Worm (Caenorhabditis elegans): ENCODE results near the gene Y59A8A.8.

- TF ChIP-seq nhr-90 (tag; optimal IDR thresholded peaks at IDR 0.05) = no peak
- TF ChIP-seq ztf-6 (GFP tag; IDR thresholded peaks at IDR 0.05) = no peak
- TF ChIP-seq egl-18 (GFP tag; IDR thresholded peaks at IDR 0.05) = no peak
- no peak for TF ChIP-seq nhr-120 (GFP tag; IDR thresholded peaks at IDR 0.05)
- no peak for TF ChIP-seq him-1 (tag; optimal IDR thresholded peaks at IDR 0.05)
- TF ChIP-seq Y53F4B.3 (GFP tag; IDR thresholded peaks at IDR 0.05) = no peak
- no peak for TF ChIP-seq mes-4 (tag; optimal IDR thresholded peaks at IDR 0.05)
- no peak for TF ChIP-seq snpc-4 (GFP tag; optimal IDR thresholded peaks at IDR 0.05)
- no peak for TF ChIP-seq snpc-4 (tag; optimal IDR thresholded peaks at IDR 0.05)
- no peak for TF ChIP-seq ztf-22 (GFP tag; optimal IDR thresholded peaks at IDR 0.05)
- TF ChIP-seq Y79H2A.3 (GFP tag; conservative IDR thresholded peaks at IDR 0.05) = no peak
- no peak for TF ChIP-seq egrh-3 (GFP tag; IDR thresholded peaks at IDR 0.05)
Measured at ce11 chrV:17821805-17822204, 43.6 kb upstream of the Y59A8A.8 start, which contains the start of gene srh-300.
